Worm (Caenorhabditis elegans): ENCODE measurements around the gene gba-2.
"Not testable (repeated sequence)": the region's sequence is repeated elsewhere in the genome, so short reads cannot be mapped to it uniquely, and the experiment has no call there.

ce11 chrII:2153708-2154107, 32.5 kb downstream of the gba-2 start, which contains the start of gene math-18:
- not testable (repeated sequence) for TF ChIP-seq cog-1 (tag; optimal IDR thresholded peaks at IDR 0.05); klf-2 (GFP tag; conservative IDR thresholded peaks at IDR 0.05); T22C8.4 (GFP tag; IDR thresholded peaks at IDR 0.05); flt-1 (GFP tag; IDR thresholded peaks at IDR 0.05)
